Worm (Caenorhabditis elegans) whole organism, mixed stage, embryonic: ENCODE results near the gene D2045.7.
A peak's percentile ranks its signal among the peaks of the same experiment; 100 is the strongest.

Experiments
- M03D4.4 ChIP-seq: sonication (generic microtip); optimal IDR thresholded peaks from 2 replicates; lab custom pipeline; 2017; ENCODE audit warnings: mild to moderate bottlenecking, missing genetic modification characterization, missing compliant biosample characterization
- bed-3 ChIP-seq: fragments of 200-800 bp; sonication (Bioruptor generic); optimal IDR thresholded peaks from 3 replicates; lab custom pipeline; 2018; ENCODE audit warnings: mild to moderate bottlenecking, missing genetic modification characterization, moderate library complexity, missing compliant biosample characterization
- blmp-1 ChIP-seq: fragments of 150-350 bp; optimal IDR thresholded peaks from 2 replicates; lab custom pipeline; 2014; ENCODE audit warnings: missing biosample characterization, missing genetic modification characterization
- ceh-39 ChIP-seq: fragments of 150-350 bp; optimal IDR thresholded peaks from 2 replicates; lab custom pipeline; 2014; ENCODE audit warnings: missing biosample characterization, missing genetic modification characterization
- ceh-43 ChIP-seq: fragments of 200-800 bp; sonication (Bioruptor generic); optimal IDR thresholded peaks from 2 replicates; lab custom pipeline; 2018; ENCODE audit warnings: mild to moderate bottlenecking, missing genetic modification characterization, moderate library complexity, missing compliant biosample characterization
- ceh-83 ChIP-seq: fragments of 200-800 bp; sonication (Bioruptor generic); optimal IDR thresholded peaks from 2 replicates; lab custom pipeline; 2018; ENCODE audit warnings: mild to moderate bottlenecking, missing genetic modification characterization, missing compliant biosample characterization
- ces-1 ChIP-seq: fragments of 150-350 bp; optimal IDR thresholded peaks from 2 replicates; lab custom pipeline; 2014; ENCODE audit warnings: missing biosample characterization, missing genetic modification reagents, missing genetic modification characterization
- cnd-1 ChIP-seq: fragments of 200-800 bp; sonication (Bioruptor generic); optimal IDR thresholded peaks from 2 replicates; lab custom pipeline; 2018; ENCODE audit warnings: mild to moderate bottlenecking, missing genetic modification characterization, missing compliant biosample characterization
- drap-1 ChIP-seq: fragments of 200-800 bp; sonication (Bioruptor generic); optimal IDR thresholded peaks from 3 replicates; lab custom pipeline; 2018; ENCODE audit warnings: mild to moderate bottlenecking, missing genetic modification characterization, missing compliant biosample characterization
- elt-1 ChIP-seq: sonication (generic microtip); optimal IDR thresholded peaks from 2 replicates; lab custom pipeline; 2017; ENCODE audit warnings: missing genetic modification characterization, mild to moderate bottlenecking, missing compliant biosample characterization, antibody characterized with exemption, moderate library complexity, borderline replicate concordance; ENCODE audit not compliant: insufficient read depth
- elt-3 ChIP-seq: fragments of 150-350 bp; optimal IDR thresholded peaks from 2 replicates; lab custom pipeline; 2014; ENCODE audit warnings: missing biosample characterization, missing genetic modification characterization
- flh-1 ChIP-seq: fragments of 200-800 bp; sonication (Bioruptor generic); optimal IDR thresholded peaks from 2 replicates; lab custom pipeline; 2018; ENCODE audit warnings: mild to moderate bottlenecking, missing genetic modification characterization, moderate library complexity, missing compliant biosample characterization
- ham-2 ChIP-seq: fragments of 200-800 bp; sonication (Bioruptor generic); optimal IDR thresholded peaks from 2 replicates; lab custom pipeline; 2018; ENCODE audit warnings: mild to moderate bottlenecking, missing genetic modification characterization, missing compliant biosample characterization
- hlh-1 ChIP-seq: fragments of 150-350 bp; optimal IDR thresholded peaks from 2 replicates; lab custom pipeline; 2014; ENCODE audit warnings: missing biosample characterization, missing genetic modification reagents, missing genetic modification characterization
- lin-13 ChIP-seq: fragments of 150-350 bp; optimal IDR thresholded peaks from 2 replicates; lab custom pipeline; 2014; ENCODE audit warnings: missing biosample characterization, missing genetic modification characterization
- lin-32 ChIP-seq: fragments of 200-800 bp; sonication (Bioruptor generic); optimal IDR thresholded peaks from 2 replicates; lab custom pipeline; 2018; ENCODE audit warnings: mild to moderate bottlenecking, missing genetic modification characterization, missing compliant biosample characterization
- lsy-2 ChIP-seq: fragments of 150-350 bp; optimal IDR thresholded peaks from 2 replicates; lab custom pipeline; 2014; ENCODE audit warnings: missing biosample characterization, missing genetic modification characterization
- mab-5 ChIP-seq: fragments of 150-350 bp; optimal IDR thresholded peaks from 2 replicates; lab custom pipeline; 2014; ENCODE audit warnings: missing biosample characterization, missing genetic modification characterization
- mep-1 ChIP-seq: fragments of 150-350 bp; optimal IDR thresholded peaks from 2 replicates; lab custom pipeline; 2017; ENCODE audit warnings: missing biosample characterization, missing genetic modification reagents, missing genetic modification characterization, inconsistent platforms
- mls-2 ChIP-seq: sonication (generic microtip); optimal IDR thresholded peaks from 2 replicates; lab custom pipeline; 2016; ENCODE audit warnings: mild to moderate bottlenecking, missing genetic modification characterization, moderate library complexity, missing compliant biosample characterization
- nhr-12 ChIP-seq: fragments of 150-350 bp; optimal IDR thresholded peaks from 2 replicates; lab custom pipeline; 2014; ENCODE audit warnings: missing biosample characterization, missing genetic modification characterization
- nhr-2 ChIP-seq: fragments of 150-350 bp; optimal IDR thresholded peaks from 2 replicates; lab custom pipeline; 2014; ENCODE audit warnings: missing biosample characterization, missing genetic modification characterization
- nhr-237 ChIP-seq: fragments of 150-350 bp; optimal IDR thresholded peaks from 2 replicates; lab custom pipeline; 2014; ENCODE audit warnings: missing biosample characterization, missing genetic modification characterization
- nhr-28 ChIP-seq: fragments of 150-350 bp; optimal IDR thresholded peaks from 2 replicates; lab custom pipeline; 2014; ENCODE audit warnings: missing biosample characterization, missing genetic modification characterization
- nhr-76 ChIP-seq: sonication (generic microtip); optimal IDR thresholded peaks from 2 replicates; lab custom pipeline; 2017; ENCODE audit warnings: missing biosample characterization, missing genetic modification characterization
- pha-4 ChIP-seq: fragments of 150-350 bp; optimal IDR thresholded peaks from 2 replicates; lab custom pipeline; 2018; ENCODE audit warnings: missing biosample characterization, missing genetic modification reagents, missing genetic modification characterization
- sem-2 ChIP-seq: fragments of 200-800 bp; sonication (Bioruptor generic); optimal IDR thresholded peaks from 2 replicates; lab custom pipeline; 2018; ENCODE audit warnings: mild to moderate bottlenecking, missing genetic modification characterization, missing compliant biosample characterization
- snpc-4 ChIP-seq: fragments of 150-350 bp; optimal IDR thresholded peaks from 2 replicates; lab custom pipeline; 2014; ENCODE audit warnings: missing biosample characterization, missing genetic modification characterization
- sptf-1 ChIP-seq: sonication (generic microtip); optimal IDR thresholded peaks from 2 replicates; lab custom pipeline; 2017; ENCODE audit warnings: mild to moderate bottlenecking, missing genetic modification characterization, moderate library complexity, missing compliant biosample characterization
- tbx-8 ChIP-seq: fragments of 200-800 bp; sonication (Bioruptor generic); optimal IDR thresholded peaks from 2 replicates; lab custom pipeline; 2018; ENCODE audit warnings: mild to moderate bottlenecking, missing genetic modification characterization, moderate library complexity, missing compliant biosample characterization
- unc-120 ChIP-seq: sonication (generic microtip); optimal IDR thresholded peaks from 2 replicates; lab custom pipeline; 2017; ENCODE audit warnings: missing genetic modification characterization, missing compliant biosample characterization; ENCODE audit not compliant: poor library complexity, severe bottlenecking
- unc-39 ChIP-seq: fragments of 150-350 bp; optimal IDR thresholded peaks from 2 replicates; lab custom pipeline; 2014; ENCODE audit warnings: missing biosample characterization, missing genetic modification characterization
- unc-62 ChIP-seq: fragments of 150-350 bp; optimal IDR thresholded peaks from 2 replicates; lab custom pipeline; 2014; ENCODE audit warnings: missing biosample characterization, missing genetic modification reagents, missing genetic modification characterization
- zip-8 ChIP-seq: fragments of 150-350 bp; optimal IDR thresholded peaks from 2 replicates; lab custom pipeline; 2014; ENCODE audit warnings: missing biosample characterization, missing genetic modification characterization
- ztf-11 ChIP-seq: fragments of 150-350 bp; optimal IDR thresholded peaks from 2 replicates; lab custom pipeline; 2014; ENCODE audit warnings: missing biosample characterization, missing genetic modification characterization

The D2045.7 gene

ce11 chrIII:10479180-10479579 lies at the start of gene D2045.7:
D2045.7 (plus strand) TSS chrIII:10479480.
- TF ChIP-seq lsy-2 (tag; lab: Kevin White, UChicago) (no peak), ceh-83 (GFP tag; lab: Kevin White, UChicago) (no peak), nhr-237 (tag; lab: Kevin White, UChicago) (no peak)

- TF ChIP-seq sptf-1 (tag; lab: Kevin White, UChicago) (peak; percentile 72), unc-120 (tag; lab: Kevin White, UChicago) (peak; percentile 86), unc-39 (tag; lab: Kevin White, UChicago) (no peak), mab-5 (peak; percentile 54), lsy-2 (tag; lab: Kevin White, UChicago) (peak; percentile 8), lin-13 (tag; lab: Kevin White, UChicago) (peak; percentile 50), elt-1 (tag; lab: Kevin White, UChicago) (no peak), snpc-4 (tag; lab: Kevin White, UChicago) (no peak), blmp-1 (tag; lab: Kevin White, UChicago) (no peak), mep-1 (tag; lab: Kevin White, UChicago) (no peak), nhr-2 (tag; lab: Kevin White, UChicago) (no peak), bed-3 (peak; percentile 21), drap-1 (peak; percentile 72), elt-3 (tag; lab: Kevin White, UChicago) (no peak), nhr-237 (tag; lab: Kevin White, UChicago) (no peak), nhr-12 (tag; lab: Kevin White, UChicago) (no peak), nhr-28 (tag; lab: Kevin White, UChicago) (peak; percentile 14), M03D4.4 (tag; lab: Kevin White, UChicago) (peak; percentile 75), sem-2 (GFP tag; lab: Kevin White, UChicago) (peak; percentile 34), flh-1 (GFP tag; lab: Kevin White, UChicago) (peak; percentile 17), ceh-43 (peak; percentile 46), tbx-8 (GFP tag; lab: Kevin White, UChicago) (no peak), ztf-11 (tag; lab: Kevin White, UChicago) (no peak), nhr-76 (tag; lab: Kevin White, UChicago) (no peak), hlh-1 (tag; lab: Kevin White, UChicago) (peak; percentile 92), ceh-39 (tag; lab: Kevin White, UChicago) (no peak), cnd-1 (tag; lab: Kevin White, UChicago) (peak; percentile 79), ceh-83 (GFP tag; lab: Kevin White, UChicago) (peak; percentile 84), ham-2 (peak; percentile 2), zip-8 (tag; lab: Kevin White, UChicago) (no peak), unc-62 (GFP tag; lab: Kevin White, UChicago) (peak; percentile 73), lin-32 (GFP tag; lab: Kevin White, UChicago) (peak; percentile 53), mls-2 (tag; lab: Kevin White, UChicago) (peak; percentile 69), pha-4 (tag; lab: Kevin White, UChicago) (peak; percentile 4), ces-1 (GFP tag; lab: Kevin White, UChicago) (peak; percentile 21)
These were observed 47.2 kb upstream of the D2045.7 start for ce11 chrIII:10432104-10432503.

ce11 chrIII:10435938-10436842 lies 43.1 kb upstream of the D2045.7 start, which contains the start of the genes smrd-1 and enu-3.1:
smrd-1 (minus strand) TSS chrIII:10435988.
enu-3.1 (plus strand) TSS chrIII:10436276.
- TF ChIP-seq mep-1 (tag; lab: Kevin White, UChicago) (peak; percentile 17), sptf-1 (tag; lab: Kevin White, UChicago) (peak; percentile 42), ces-1 (GFP tag; lab: Kevin White, UChicago) (peak; percentile 99), lsy-2 (tag; lab: Kevin White, UChicago) (peak; percentile 30)
